Worm (Caenorhabditis elegans): ENCODE measurements around the gene msp-56.

The msp-56 gene

ce11 chrIV:9798307-9798706 is 43.0 kb upstream of the msp-56 start (continued):
- TF ChIP-seq vab-7 (GFP tag; IDR thresholded peaks at IDR 0.05) (no peak), zip-2 (tag; optimal IDR thresholded peaks at IDR 0.05) (no peak), ces-1 (GFP tag; optimal IDR thresholded peaks at IDR 0.05) (peak; percentile 92)

- no peak for TF ChIP-seq dpl-1 (GFP tag; optimal IDR thresholded peaks at IDR 0.05)
Measured at ce11 chrIV:9799129-9799528, 42.2 kb upstream of the msp-56 start, which contains the start of gene fat-4. TSS of gene fat-4 (plus strand) at chrIV:9799429.

- no peak for TF ChIP-seq fos-1 (tag; optimal IDR thresholded peaks at IDR 0.05)
- TF ChIP-seq daf-16 (GFP tag; optimal IDR thresholded peaks at IDR 0.05) = no peak
- peak; percentile 53 for TF ChIP-seq daf-16 (tag; optimal IDR thresholded peaks at IDR 0.05)
- peak; percentile 41 for TF ChIP-seq dve-1 (tag; optimal IDR thresholded peaks at IDR 0.05; ENCODE audit: insufficient read depth)
- TF ChIP-seq Y5F2A.4 (GFP tag; optimal IDR thresholded peaks at IDR 0.05) = no peak
- peak; percentile 93 for TF ChIP-seq mxl-2 (GFP tag; conservative IDR thresholded peaks at IDR 0.05)
- peak in 1 of 2 experiments; percentile 4 for TF ChIP-seq lsy-2 (tag; optimal IDR thresholded peaks at IDR 0.05)
- TF ChIP-seq hlh-11 (tag; optimal IDR thresholded peaks at IDR 0.05) = peak; percentile 55
- TF ChIP-seq aha-1 (tag) = peak; percentile 84
- peak; percentile 42 for TF ChIP-seq hlh-30 (tag; optimal IDR thresholded peaks at IDR 0.05; ENCODE audit: insufficient read depth)
- TF ChIP-seq dmd-6 (GFP tag; IDR thresholded peaks at IDR 0.05) = peak; percentile 24; the same call in 1 of the 2 replicates
- no peak for TF ChIP-seq jun-1 (tag; optimal IDR thresholded peaks at IDR 0.05)
- peak; percentile 28 for TF ChIP-seq T20F7.1 (GFP tag; optimal IDR thresholded peaks at IDR 0.05)
Measured at ce11 chrIV:9799664-9800063, 41.7 kb upstream of the msp-56 start.

ce11 chrIV:9801418-9801817 is 39.9 kb upstream of the msp-56 start:
- TF ChIP-seq lin-15B (tag; optimal IDR thresholded peaks at IDR 0.05) = no peak
- TF ChIP-seq hif-1 (tag; optimal IDR thresholded peaks at IDR 0.05) = peak; percentile 24 to 79
- no peak; the same call in 1 of the 2 replicates for TF ChIP-seq mxl-2 (GFP tag; conservative IDR thresholded peaks at IDR 0.05)
- TF ChIP-seq lin-13 (GFP tag; optimal IDR thresholded peaks at IDR 0.05) = no peak
- peak; percentile 36; the same call in 1 of the 2 replicates for TF ChIP-seq pha-4 (GFP tag; IDR thresholded peaks at IDR 0.05)
- TF ChIP-seq pha-4 (tag; optimal IDR thresholded peaks at IDR 0.05) = no peak
- TF ChIP-seq zag-1 (tag; optimal IDR thresholded peaks at IDR 0.05) = no peak
- peak in 1 of 2 experiments; percentile 40 for TF ChIP-seq daf-16 (GFP tag; optimal IDR thresholded peaks at IDR 0.05)
- peak; percentile 92 for TF ChIP-seq daf-16 (tag; optimal IDR thresholded peaks at IDR 0.05)
- no peak for TF ChIP-seq ctbp-1 (GFP tag; IDR thresholded peaks at IDR 0.05)
- no peak for TF ChIP-seq ceh-82 (tag; optimal IDR thresholded peaks at IDR 0.05)
- TF ChIP-seq php-3 (GFP tag; IDR thresholded peaks at IDR 0.05) = peak; percentile 99
- peak; percentile 93 for TF ChIP-seq dve-1 (tag; optimal IDR thresholded peaks at IDR 0.05; ENCODE audit: insufficient read depth)
- TF ChIP-seq nhr-76 (tag; optimal IDR thresholded peaks at IDR 0.05) = no peak
- TF ChIP-seq zfp-3 (GFP tag; conservative IDR thresholded peaks at IDR 0.05) = 0 out of 2 replicates have a peak, but pooled peaks have one; percentile 33
- TF ChIP-seq ZK337.2 (GFP tag; IDR thresholded peaks at IDR 0.05) = no peak
- no peak for TF ChIP-seq vab-7 (GFP tag; IDR thresholded peaks at IDR 0.05)
- TF ChIP-seq unc-62 (GFP tag; optimal IDR thresholded peaks at IDR 0.05 in 1 of 2) = peak; percentile 18 to 66
- TF ChIP-seq unc-62 (tag; optimal IDR thresholded peaks at IDR 0.05) = no peak
- TF ChIP-seq mep-1 (tag; optimal IDR thresholded peaks at IDR 0.05) = peak; percentile 40
- no peak for TF ChIP-seq fos-1 (tag; optimal IDR thresholded peaks at IDR 0.05)
- peak in 1 of 2 experiments; percentile 70 for TF ChIP-seq lsy-2 (tag; optimal IDR thresholded peaks at IDR 0.05)
- TF ChIP-seq zfp-2 (tag; optimal IDR thresholded peaks at IDR 0.05) = no peak
- TF ChIP-seq mxl-3 (GFP tag; optimal IDR thresholded peaks at IDR 0.05) = peak; percentile 28
- no peak for TF ChIP-seq lir-3 (tag; optimal IDR thresholded peaks at IDR 0.05)
- TF ChIP-seq saeg-2 (GFP tag; IDR thresholded peaks at IDR 0.05) = no peak
- peak; percentile 78 for TF ChIP-seq nhr-48 (tag; optimal IDR thresholded peaks at IDR 0.05)
- no peak for TF ChIP-seq rbr-2 (tag; optimal IDR thresholded peaks at IDR 0.05)
- no peak for TF ChIP-seq fkh-10 (GFP tag; optimal IDR thresholded peaks at IDR 0.05)
- no peak for TF ChIP-seq ces-1 (GFP tag; optimal IDR thresholded peaks at IDR 0.05)
- no peak for TF ChIP-seq set-16 (GFP tag; IDR thresholded peaks at IDR 0.05)
- TF ChIP-seq aly-2 (tag; optimal IDR thresholded peaks at IDR 0.05) = no peak
- peak; percentile 98 for TF ChIP-seq pqm-1 (tag; optimal IDR thresholded peaks at IDR 0.05)
- no peak for TF ChIP-seq ZK546.5 (tag; optimal IDR thresholded peaks at IDR 0.05)
- no peak for TF ChIP-seq lim-7 (GFP tag; IDR thresholded peaks at IDR 0.05)
- TF ChIP-seq spr-3 (GFP tag; optimal IDR thresholded peaks at IDR 0.05) = no peak
- TF ChIP-seq T20F7.1 (GFP tag; optimal IDR thresholded peaks at IDR 0.05) = peak; percentile 53

All from whole organism, L4 larva.